Fruit fly (Drosophila melanogaster): ENCODE measurements around the gene Dhc1.

The Dhc1 gene

DNA sequence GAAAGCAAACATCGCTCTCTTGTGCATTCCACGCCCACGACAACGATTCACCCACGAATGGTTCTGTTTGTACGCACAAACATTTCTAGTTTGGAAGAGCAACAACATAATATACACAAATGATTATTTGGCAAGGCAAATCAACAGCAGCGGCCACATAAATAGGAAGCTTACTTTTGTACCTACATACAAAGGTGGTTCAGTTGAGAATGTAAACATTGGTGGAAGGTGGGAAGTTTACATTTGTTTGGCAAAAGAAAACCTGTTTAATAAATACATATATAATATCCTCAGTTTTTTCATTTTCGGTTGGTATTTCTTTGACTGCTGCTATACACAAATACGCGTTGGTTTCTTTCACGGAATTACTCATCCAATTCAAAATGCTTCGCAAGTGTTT, 28.1 kb upstream of the Dhc1 start (continued):
- TF ChIP-seq crp (GFP tag; optimal IDR thresholded peaks at IDR 0.05) (peak in 1 of 2 experiments; percentile 42), cad (GFP tag; optimal IDR thresholded peaks at IDR 0.05) (no peak), Hr78 (GFP tag; optimal IDR thresholded peaks at IDR 0.05) (peak in 1 of 2 experiments; percentile 5), shn (GFP tag; optimal IDR thresholded peaks at IDR 0.05) (peak; percentile 82), CG4404 (GFP tag; IDR thresholded peaks at IDR 0.05) (no peak), CG3407 (GFP tag; optimal IDR thresholded peaks at IDR 0.05) (peak; percentile 82), GATAe (GFP tag; conservative IDR thresholded peaks at IDR 0.05) (no peak), Dref (GFP tag; IDR thresholded peaks at IDR 0.05) (no peak), fd3F (GFP tag; optimal IDR thresholded peaks at IDR 0.05) (peak; percentile 88), CG8359 (GFP tag; optimal IDR thresholded peaks at IDR 0.05; ENCODE audit: borderline replicate concordance) (peak; percentile 62), unpg (GFP tag; optimal IDR thresholded peaks at IDR 0.05) (peak; percentile 95), CG9817 (tag; optimal IDR thresholded peaks at IDR 0.05) (peak; percentile 84), sna (GFP tag; IDR thresholded peaks at IDR 0.05; ENCODE audit: partially characterized antibody) (no peak), Mad (GFP tag; optimal IDR thresholded peaks at IDR 0.05) (peak; percentile 85), CG3838 (GFP tag; optimal IDR thresholded peaks at IDR 0.05) (peak; percentile 51), bbx (GFP tag; IDR thresholded peaks at IDR 0.05; ENCODE audit: partially characterized antibody) (no peak), Kr (GFP tag; optimal IDR thresholded peaks at IDR 0.05) (no peak), gfzf (GFP tag; optimal IDR thresholded peaks at IDR 0.05) (no peak), Vsx1 (GFP tag; optimal IDR thresholded peaks at IDR 0.05) (peak; percentile 81), gcm (GFP tag; optimal IDR thresholded peaks at IDR 0.05) (peak; percentile 84), zen2 (GFP tag; IDR thresholded peaks at IDR 0.05; ENCODE audit: partially characterized antibody) (no peak), tup (GFP tag; optimal IDR thresholded peaks at IDR 0.05) (peak; percentile 65), vvl (GFP tag; IDR thresholded peaks at IDR 0.05) (no peak), z (GFP tag; IDR thresholded peaks at IDR 0.05) (no peak), dan (GFP tag; IDR thresholded peaks at IDR 0.05) (no peak), Sox102F (GFP tag; optimal IDR thresholded peaks at IDR 0.05) (peak; percentile 90), Atf3 (GFP tag; optimal IDR thresholded peaks at IDR 0.05) (peak; percentile 59), CG33213 (GFP tag; optimal IDR thresholded peaks at IDR 0.05) (peak; percentile 82), zfh2 (GFP tag; optimal IDR thresholded peaks at IDR 0.05) (peak; percentile 77), CG7987 (GFP tag; optimal IDR thresholded peaks at IDR 0.05) (peak; percentile 86), fd102C (GFP tag; optimal IDR thresholded peaks at IDR 0.05) (peak; percentile 78), B-H2 (GFP tag; optimal IDR thresholded peaks at IDR 0.05) (peak; percentile 60), CG4707 (GFP tag; optimal IDR thresholded peaks at IDR 0.05) (peak; percentile 81), BtbVII (GFP tag; optimal IDR thresholded peaks at IDR 0.05) (peak; percentile 92), B-H1 (GFP tag; IDR thresholded peaks at IDR 0.05) (no peak), CG3281 (GFP tag; optimal IDR thresholded peaks at IDR 0.05) (peak; percentile 90), nau (GFP tag; optimal IDR thresholded peaks at IDR 0.05) (peak; percentile 90), NK7.1 (GFP tag; optimal IDR thresholded peaks at IDR 0.05) (peak; percentile 82), Dp (GFP tag; optimal IDR thresholded peaks at IDR 0.05) (no peak), CG13894 (tag; optimal IDR thresholded peaks at IDR 0.05) (peak; percentile 70), CG12942 (GFP tag; optimal IDR thresholded peaks at IDR 0.05) (peak; percentile 76), corto (GFP tag; optimal IDR thresholded peaks at IDR 0.05) (no peak), CG8478 (optimal IDR thresholded peaks at IDR 0.05) (no peak), odd (GFP tag; optimal IDR thresholded peaks at IDR 0.05) (peak; percentile 89), twi (tag; optimal IDR thresholded peaks at IDR 0.05) (peak; percentile 61), CG15269 (tag; optimal IDR thresholded peaks at IDR 0.05) (peak; percentile 93), sob (GFP tag; IDR thresholded peaks at IDR 0.05) (no peak), Hr3 (GFP tag; optimal IDR thresholded peaks at IDR 0.05) (peak; percentile 82), CG6689 (GFP tag; IDR thresholded peaks at IDR 0.05) (no peak), CG10267 (tag; optimal IDR thresholded peaks at IDR 0.05) (peak; percentile 79)
